Worm (Caenorhabditis elegans): ENCODE data around the gene gldi-9.

ce11 chrIII:2780283-2780682 lies 24.1 kb upstream of the gldi-9 start:
- TF ChIP-seq ZK185.1 (tag; optimal IDR thresholded peaks at IDR 0.05; ENCODE audit: poor library complexity, severe bottlenecking) (no peak), ets-4 (GFP tag; optimal IDR thresholded peaks at IDR 0.05) (no peak), zfh-2 (GFP tag; conservative IDR thresholded peaks at IDR 0.05) (no peak), mel-28 (tag; optimal IDR thresholded peaks at IDR 0.05; ENCODE audit: borderline replicate concordance) (no peak), tlf-1 (GFP tag; optimal IDR thresholded peaks at IDR 0.05) (no peak), mes-4 (tag; optimal IDR thresholded peaks at IDR 0.05) (no peak), lin-26 (GFP tag; IDR thresholded peaks at IDR 0.05) (no peak), ztf-22 (GFP tag; optimal IDR thresholded peaks at IDR 0.05) (no peak), Y53F4B.3 (GFP tag; IDR thresholded peaks at IDR 0.05) (no peak), ztf-28 (GFP tag; IDR thresholded peaks at IDR 0.05) (no peak)

Data from whole organism, young adult.